Fruit fly (Drosophila melanogaster): ENCODE measurements around the gene loco.

DNA sequence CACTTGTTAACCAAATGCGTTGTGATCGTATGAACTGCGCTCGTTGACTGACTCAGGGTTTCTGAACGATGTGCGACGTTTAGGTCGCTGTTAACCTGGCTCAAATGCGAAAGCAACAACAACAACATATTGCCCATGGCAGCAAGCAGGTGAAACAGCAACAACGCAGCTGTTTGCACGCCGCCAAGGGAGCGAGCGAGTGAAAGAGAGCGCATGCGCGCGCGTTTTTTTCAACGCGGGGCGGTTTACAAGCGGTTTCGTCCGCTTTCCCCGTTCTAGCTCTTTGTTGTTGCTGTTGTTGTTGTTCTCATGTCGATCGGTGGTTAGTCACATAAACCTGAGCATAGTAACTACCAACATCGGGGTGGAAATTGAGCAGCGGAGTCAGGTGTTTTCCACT lies 6.2 kb downstream of the loco start:
- TF ChIP-seq CG8478 (optimal IDR thresholded peaks at IDR 0.05) (no peak), CTCF (optimal IDR thresholded peaks at IDR 0.05) (no peak)

Measured in S2 (cell line).